Worm (Caenorhabditis elegans): ENCODE measurements around the gene dpy-4.

- no peak for TF ChIP-seq mdl-1 (tag; optimal IDR thresholded peaks at IDR 0.05)
- TF ChIP-seq fkh-10 (GFP tag; optimal IDR thresholded peaks at IDR 0.05), result no peak
- no peak for TF ChIP-seq spr-1 (tag; optimal IDR thresholded peaks at IDR 0.05)
Observed at ce11 chrIV:15027334-15027733, 40.8 kb upstream of the dpy-4 start.
